Worm (Caenorhabditis elegans): Measurements from ENCODE around the gene oac-40.

Gene oac-40

ce11 chrV:8980845-8981244 lies 35.7 kb upstream of the oac-40 start, which contains the start of gene str-84:
TSS of gene str-84 (minus strand) at chrV:8980945.
- TF ChIP-seq F13H6.1 (tag; optimal IDR thresholded peaks at IDR 0.05) = no peak

ce11 chrV:8983604-8984003 lies 33.0 kb upstream of the oac-40 start, which contains the start of gene str-86:
TSS of gene str-86 (minus strand) at chrV:8983704.
- no peak for TF ChIP-seq elt-3 (tag; optimal IDR thresholded peaks at IDR 0.05)
- no peak for TF ChIP-seq gmeb-1 (tag; optimal IDR thresholded peaks at IDR 0.05)
- no peak for TF ChIP-seq ztf-1 (GFP tag; conservative IDR thresholded peaks at IDR 0.05)
- no peak for TF ChIP-seq nhr-6 (tag; optimal IDR thresholded peaks at IDR 0.05)

ce11 chrV:8984783-8985182 lies 31.8 kb upstream of the oac-40 start:
- TF ChIP-seq peb-1 (tag; optimal IDR thresholded peaks at IDR 0.05) (no peak), ztf-4 (tag; optimal IDR thresholded peaks at IDR 0.05) (no peak), elt-1 (tag; optimal IDR thresholded peaks at IDR 0.05) (no peak), zag-1 (tag; optimal IDR thresholded peaks at IDR 0.05) (no peak), mbf-1 (tag; optimal IDR thresholded peaks at IDR 0.05) (no peak), fos-1 (tag; optimal IDR thresholded peaks at IDR 0.05) (no peak), sma-9 (GFP tag; optimal IDR thresholded peaks at IDR 0.05) (no peak), sma-9 (tag; optimal IDR thresholded peaks at IDR 0.05) (no peak), Y55F3AM.14 (GFP tag; optimal IDR thresholded peaks at IDR 0.05) (no peak), nhr-21 (tag; optimal IDR thresholded peaks at IDR 0.05) (no peak), mab-5 (tag; optimal IDR thresholded peaks at IDR 0.05) (no peak), blmp-1 (tag; optimal IDR thresholded peaks at IDR 0.05; ENCODE audit: insufficient read depth) (no peak)

ce11 chrV:8985740-8986139 lies 30.8 kb upstream of the oac-40 start, which contains the start of gene str-85:
TSS of gene str-85 (minus strand) at chrV:8985840.
- no peak for TF ChIP-seq mdl-1 (tag; optimal IDR thresholded peaks at IDR 0.05)
- no peak for TF ChIP-seq unc-39 (tag; optimal IDR thresholded peaks at IDR 0.05)
- TF ChIP-seq blmp-1 (tag; optimal IDR thresholded peaks at IDR 0.05; ENCODE audit: insufficient read depth) = no peak
- TF ChIP-seq aly-2 (tag; optimal IDR thresholded peaks at IDR 0.05) = no peak
- TF ChIP-seq sem-4 (tag; optimal IDR thresholded peaks at IDR 0.05) = no peak
- TF ChIP-seq nhr-6 (tag; optimal IDR thresholded peaks at IDR 0.05) = no peak
- no peak for TF ChIP-seq nhr-23 (tag; optimal IDR thresholded peaks at IDR 0.05)
- TF ChIP-seq lin-39 (tag; optimal IDR thresholded peaks at IDR 0.05) = no peak
- TF ChIP-seq nhr-129 (tag; optimal IDR thresholded peaks at IDR 0.05) = no peak
- TF ChIP-seq elt-1 (tag; optimal IDR thresholded peaks at IDR 0.05) = no peak
- no peak for TF ChIP-seq unc-55 (GFP tag; optimal IDR thresholded peaks at IDR 0.05)
- TF ChIP-seq F13H6.1 (tag; optimal IDR thresholded peaks at IDR 0.05) = no peak
- TF ChIP-seq R02D3.7 (tag; optimal IDR thresholded peaks at IDR 0.05) = no peak
- no peak for TF ChIP-seq dmd-4 (tag; optimal IDR thresholded peaks at IDR 0.05)

- TF ChIP-seq ama-1 (optimal IDR thresholded peaks at IDR 0.05) = no peak
- no peak for TF ChIP-seq unc-62 (GFP tag; optimal IDR thresholded peaks at IDR 0.05)
- no peak for TF ChIP-seq nhr-12 (tag; optimal IDR thresholded peaks at IDR 0.05)
- no peak for TF ChIP-seq fos-1 (tag; optimal IDR thresholded peaks at IDR 0.05)
- no peak for TF ChIP-seq ceh-82 (tag; optimal IDR thresholded peaks at IDR 0.05)
- TF ChIP-seq lin-11 (tag; optimal IDR thresholded peaks at IDR 0.05) = no peak
- no peak for TF ChIP-seq nhr-11 (tag; optimal IDR thresholded peaks at IDR 0.05)
- no peak for TF ChIP-seq nhr-21 (tag; optimal IDR thresholded peaks at IDR 0.05)
- no peak for TF ChIP-seq nhr-23 (tag; optimal IDR thresholded peaks at IDR 0.05)
- no peak for TF ChIP-seq egl-27 (tag; optimal IDR thresholded peaks at IDR 0.05)
- no peak for TF ChIP-seq alr-1 (tag; optimal IDR thresholded peaks at IDR 0.05)
- TF ChIP-seq C34F6.9 (tag; optimal IDR thresholded peaks at IDR 0.05) = no peak
- TF ChIP-seq mab-5 (tag; optimal IDR thresholded peaks at IDR 0.05) = no peak
- no peak for TF ChIP-seq blmp-1 (tag; optimal IDR thresholded peaks at IDR 0.05; ENCODE audit: insufficient read depth)
- no peak for TF ChIP-seq nhr-25 (tag; optimal IDR thresholded peaks at IDR 0.05)
- TF ChIP-seq lin-39 (tag; optimal IDR thresholded peaks at IDR 0.05) = no peak
- TF ChIP-seq aly-2 (tag; optimal IDR thresholded peaks at IDR 0.05) = no peak
- TF ChIP-seq lin-13 (GFP tag; optimal IDR thresholded peaks at IDR 0.05) = no peak
- TF ChIP-seq skn-1 (tag; optimal IDR thresholded peaks at IDR 0.05) = no peak
Observed at ce11 chrV:8988104-8988503, 28.5 kb upstream of the oac-40 start, which contains the start of gene str-87. TSS of gene str-87 (minus strand) at chrV:8988204.
